Worm (Caenorhabditis elegans): ENCODE data around the gene C07B5.4.

ce11 chrX:9565881-9566280 is 36.4 kb downstream of the C07B5.4 start, which contains the start of gene moc-5:
- TF ChIP-seq W03F9.2 (tag; optimal IDR thresholded peaks at IDR 0.05), result no peak
- TF ChIP-seq him-1 (tag; optimal IDR thresholded peaks at IDR 0.05), result no peak
- TF ChIP-seq dao-5 (tag; optimal IDR thresholded peaks at IDR 0.05), result no peak

Measured in whole organism, L4/young adult.